Worm (Caenorhabditis elegans) whole organism, young adult: Measurements from ENCODE around the gene F14F8.9.

Experiments
- F49E8.2 ChIP-seq: sonication (generic microtip); optimal IDR thresholded peaks from 3 replicates; lab custom pipeline; 2017; ENCODE audit warnings: missing genetic modification characterization, mild to moderate bottlenecking, missing compliant biosample characterization, antibody characterized with exemption, moderate library complexity; ENCODE audit not compliant: insufficient read depth
- Y53F4B.3 ChIP-seq: fragments of 200-800 bp; sonication (Bioruptor generic); IDR thresholded peaks from 2 replicates; pipeline ENCODE4 v1.3.6; 2022; ENCODE audit warnings: missing genetic modification reagents, missing genetic modification characterization, missing compliant biosample characterization
- Y79H2A.3 ChIP-seq: fragments of 200-800 bp; sonication (Bioruptor generic); conservative IDR thresholded peaks from 2 replicates; pipeline ENCODE4 v1.3.6; 2022; ENCODE audit warnings: missing genetic modification reagents, missing genetic modification characterization, missing compliant biosample characterization
- ceh-79 ChIP-seq: sonication (generic microtip); optimal IDR thresholded peaks from 2 replicates; lab custom pipeline; 2017; ENCODE audit warnings: mild to moderate bottlenecking, missing genetic modification characterization, missing compliant biosample characterization
- dpl-1 ChIP-seq: fragments of 150-350 bp; optimal IDR thresholded peaks from 2 replicates; lab custom pipeline; 2014; ENCODE audit warnings: missing biosample characterization, missing genetic modification reagents, missing genetic modification characterization
- ets-4 ChIP-seq: fragments of 200-800 bp; sonication (Bioruptor generic); optimal IDR thresholded peaks from 2 replicates; lab custom pipeline; 2018; ENCODE audit warnings: mild to moderate bottlenecking, missing genetic modification characterization, missing compliant biosample characterization
- lsl-1 ChIP-seq: fragments of 200-800 bp; sonication (Bioruptor generic); optimal IDR thresholded peaks from 2 replicates; lab custom pipeline; 2018; ENCODE audit warnings: mild to moderate bottlenecking, missing genetic modification characterization, moderate library complexity, missing compliant biosample characterization
- pha-4 ChIP-seq: fragments of 150-350 bp; sonication (generic microtip); optimal IDR thresholded peaks from 2 replicates; lab custom pipeline; 2014; ENCODE audit warnings: missing biosample characterization, missing genetic modification reagents, missing genetic modification characterization
- snpc-1.3 ChIP-seq: sonication (generic microtip); optimal IDR thresholded peaks from 2 replicates; lab custom pipeline; 2017; ENCODE audit warnings: missing genetic modification characterization, mild to moderate bottlenecking, missing compliant biosample characterization, antibody characterized with exemption, moderate library complexity, missing genotype, missing genetic modification reagents; ENCODE audit not compliant: insufficient read depth
- snpc-3.4 ChIP-seq: sonication (generic microtip); optimal IDR thresholded peaks from 2 replicates; lab custom pipeline; 2017; ENCODE audit warnings: missing genetic modification characterization, mild to moderate bottlenecking, missing compliant biosample characterization, antibody characterized with exemption, moderate library complexity, missing genotype, missing genetic modification reagents
- sptf-2 ChIP-seq: fragments of 200-800 bp; sonication (Bioruptor generic); optimal IDR thresholded peaks from 2 replicates; lab custom pipeline; 2018; ENCODE audit warnings: mild to moderate bottlenecking, missing genetic modification characterization, missing compliant biosample characterization
- xnd-1 ChIP-seq: sonication (generic microtip); optimal IDR thresholded peaks from 2 replicates; lab custom pipeline; 2016; ENCODE audit warnings: missing genotype, missing genetic modification reagents, missing genetic modification characterization, missing compliant biosample characterization

- no peak for TF ChIP-seq snpc-3.4 (tag; lab: Kevin White, UChicago)
- no peak for TF ChIP-seq snpc-1.3 (tag; lab: Kevin White, UChicago)
- no peak for TF ChIP-seq F49E8.2 (tag; lab: Kevin White, UChicago)
- no peak for TF ChIP-seq Y79H2A.3 (GFP tag; lab: Robert Waterston, UW)
- TF ChIP-seq ceh-79 (tag; lab: Kevin White, UChicago): no peak
- TF ChIP-seq dpl-1 (GFP tag; lab: Kevin White, UChicago): no peak
- TF ChIP-seq lsl-1 (GFP tag; lab: Kevin White, UChicago): no peak
- no peak for TF ChIP-seq pha-4 (tag; lab: Kevin White, UChicago)
- TF ChIP-seq xnd-1 (tag; lab: Kevin White, UChicago): no peak
- no peak for TF ChIP-seq sptf-2 (GFP tag; lab: Kevin White, UChicago)
- no peak for TF ChIP-seq Y53F4B.3 (GFP tag; lab: Robert Waterston, UW)
- no peak for TF ChIP-seq ets-4 (GFP tag; lab: Kevin White, UChicago)
Observed at ce11 chrV:16699752-16700259, 31.4 kb upstream of the F14F8.9 start, which contains the start of gene Y70C5C.1.
